Fruit fly (Drosophila melanogaster) whole organism, adult: Measurements from ENCODE around the gene Tmtc4.

Source experiments
- CG11617 ChIP-seq: fragments of 200-800 bp; sonication (Bioruptor generic); optimal IDR thresholded peaks from 2 replicates; lab custom pipeline; 2017; ENCODE audit warnings: mild to moderate bottlenecking, missing biosample characterization, missing genetic modification reagents, missing genetic modification characterization
- CG12768 ChIP-seq: fragments of 200-800 bp; sonication (Bioruptor generic); optimal IDR thresholded peaks from 2 replicates; lab custom pipeline; 2017; ENCODE audit warnings: missing biosample characterization, missing genetic modification characterization, mild to moderate bottlenecking, moderate library complexity, missing genetic modification reagents
- CG14711 ChIP-seq: fragments of 200-800 bp; sonication (Bioruptor generic); optimal IDR thresholded peaks from 2 replicates; lab custom pipeline; 2018; ENCODE audit warnings: missing biosample characterization, mild to moderate bottlenecking, missing genetic modification characterization, moderate library complexity
- CG1620 ChIP-seq: fragments of 200-800 bp; sonication (Bioruptor generic); optimal IDR thresholded peaks from 2 replicates; lab custom pipeline; 2016; ENCODE audit warnings: missing biosample characterization, missing genetic modification characterization
- CG33017 ChIP-seq: fragments of 200-800 bp; sonication (Bioruptor generic); optimal IDR thresholded peaks from 2 replicates; lab custom pipeline; 2018; ENCODE audit warnings: missing biosample characterization, mild to moderate bottlenecking, missing genetic modification characterization, moderate library complexity
- CG5204 ChIP-seq: fragments of 200-800 bp; sonication (Bioruptor generic); optimal IDR thresholded peaks from 2 replicates; lab custom pipeline; 2016; ENCODE audit warnings: missing biosample characterization, missing genetic modification characterization
- CG7045 ChIP-seq: fragments of 200-800 bp; sonication (Bioruptor generic); optimal IDR thresholded peaks from 2 replicates; lab custom pipeline; 2017; ENCODE audit warnings: missing biosample characterization, mild to moderate bottlenecking, missing genetic modification characterization
- CG7101 ChIP-seq: fragments of 200-800 bp; sonication (Bioruptor generic); optimal IDR thresholded peaks from 2 replicates; lab custom pipeline; 2018; ENCODE audit warnings: missing biosample characterization, mild to moderate bottlenecking, missing genetic modification characterization, moderate library complexity
- Clk ChIP-seq: fragments of 200-800 bp; sonication (Bioruptor generic); optimal IDR thresholded peaks from 2 replicates; lab custom pipeline; 2017; ENCODE audit warnings: missing biosample characterization, missing genetic modification characterization
- Crg-1 ChIP-seq: fragments of 200-800 bp; sonication (Bioruptor generic); optimal IDR thresholded peaks from 2 replicates; lab custom pipeline; 2016; ENCODE audit warnings: missing biosample characterization, missing genetic modification characterization
- Hr96 ChIP-seq: fragments of 200-800 bp; sonication (Bioruptor generic); optimal IDR thresholded peaks from 2 replicates; lab custom pipeline; 2016; ENCODE audit warnings: missing biosample characterization, missing genetic modification characterization
- Mnt ChIP-seq: fragments of 200-800 bp; sonication (Bioruptor generic); optimal IDR thresholded peaks from 2 replicates; lab custom pipeline; 2016; ENCODE audit warnings: missing biosample characterization, mild to moderate bottlenecking, missing genetic modification characterization
- bab1 ChIP-seq: fragments of 200-800 bp; sonication (Bioruptor generic); optimal IDR thresholded peaks from 3 replicates; lab custom pipeline; 2019; ENCODE audit warnings: missing biosample characterization, mild to moderate bottlenecking, missing genetic modification characterization, moderate library complexity
- cic ChIP-seq: fragments of 200-800 bp; sonication (Bioruptor generic); optimal IDR thresholded peaks from 2 replicates; lab custom pipeline; 2017; ENCODE audit warnings: missing biosample characterization, mild to moderate bottlenecking, missing genetic modification characterization, moderate library complexity
- cnc ChIP-seq, 2 experiments: fragments of >200 bp; optimal IDR thresholded peaks; 2 replicates each; lab custom pipeline; 2017
- kay ChIP-seq: fragments of 200-800 bp; sonication (Bioruptor generic); peaks from one replicate; lab custom pipeline; 2016; ENCODE audit warnings: missing biosample characterization, missing genetic modification characterization, borderline replicate concordance
- ovo ChIP-seq: fragments of 200-800 bp; sonication (Bioruptor generic); optimal IDR thresholded peaks from 2 replicates; lab custom pipeline; 2016; ENCODE audit warnings: missing biosample characterization, missing genetic modification characterization
- pad ChIP-seq: fragments of 200-800 bp; sonication (Bioruptor generic); optimal IDR thresholded peaks from 3 replicates; lab custom pipeline; 2017; ENCODE audit warnings: missing biosample characterization, missing genetic modification characterization, mild to moderate bottlenecking, moderate library complexity, missing genetic modification reagents
- tj ChIP-seq: fragments of 200-800 bp; sonication (Bioruptor generic); optimal IDR thresholded peaks from 3 replicates; lab custom pipeline; 2017; ENCODE audit warnings: missing biosample characterization, mild to moderate bottlenecking, missing genetic modification characterization, moderate library complexity
- toe ChIP-seq: fragments of 200-800 bp; sonication (Bioruptor generic); optimal IDR thresholded peaks from 2 replicates; lab custom pipeline; 2016; ENCODE audit warnings: missing biosample characterization, missing genetic modification characterization

The Tmtc4 gene

dm6 chr3R:15350993-15351426, at the start of gene Tmtc4, which contains the start of gene Trs33:
Tmtc4 (plus strand) TSS chr3R:15351225.
Trs33 (minus strand) TSS chr3R:15350995.
- TF ChIP-seq CG14711: peak; percentile 69
- peak; percentile 38 for TF ChIP-seq CG33017 (tag; lab: Kevin White, UChicago)
- TF ChIP-seq tj: peak; percentile 40
- TF ChIP-seq Clk: no peak
- peak; percentile 30 for TF ChIP-seq CG12768 (GFP tag; lab: Kevin White, UChicago)
- TF ChIP-seq CG7101 (tag; lab: Kevin White, UChicago): peak; percentile 72
- peak; percentile 28 for TF ChIP-seq Mnt
- TF ChIP-seq kay (GFP tag; lab: Kevin White, UChicago): no peak
- TF ChIP-seq CG7045 (GFP tag; lab: Kevin White, UChicago): no peak
- peak; percentile 45 for TF ChIP-seq pad (GFP tag; lab: Kevin White, UChicago)
- no peak for TF ChIP-seq Hr96 (GFP tag; lab: Kevin White, UChicago)
- TF ChIP-seq toe (GFP tag; lab: Kevin White, UChicago): no peak
- no peak for TF ChIP-seq cnc (optimal IDR thresholded peaks at IDR 0.05; lab: Kevin White, UChicago)
- TF ChIP-seq CG5204 (GFP tag; lab: Kevin White, UChicago): no peak
- TF ChIP-seq CG11617 (GFP tag; lab: Kevin White, UChicago): peak; percentile 72
- no peak for TF ChIP-seq ovo (GFP tag; lab: Kevin White, UChicago)
- TF ChIP-seq bab1 (GFP tag; lab: Kevin White, UChicago): peak; percentile 74
- peak; percentile 27 for TF ChIP-seq cic (GFP tag; lab: Kevin White, UChicago)
- TF ChIP-seq Crg-1 (GFP tag; lab: Kevin White, UChicago): peak; percentile 0
- peak; percentile 31 for TF ChIP-seq CG1620 (GFP tag; lab: Kevin White, UChicago)

- no peak for TF ChIP-seq Mnt
- no peak for TF ChIP-seq toe (GFP tag; lab: Kevin White, UChicago)
- no peak for TF ChIP-seq ovo (GFP tag; lab: Kevin White, UChicago)
Measured at dm6 chr3R:15305246-15305645, 45.8 kb upstream of the Tmtc4 start.

- no peak for TF ChIP-seq tj
- no peak for TF ChIP-seq ovo (GFP tag; lab: Kevin White, UChicago)
- no peak for TF ChIP-seq CG5204 (GFP tag; lab: Kevin White, UChicago)
- TF ChIP-seq kay (GFP tag; lab: Kevin White, UChicago): no peak
- no peak for TF ChIP-seq CG1620 (GFP tag; lab: Kevin White, UChicago)
- no peak for TF ChIP-seq toe (GFP tag; lab: Kevin White, UChicago)
- no peak for TF ChIP-seq CG14711
- no peak for TF ChIP-seq Hr96 (GFP tag; lab: Kevin White, UChicago)
- TF ChIP-seq pad (GFP tag; lab: Kevin White, UChicago): no peak
- TF ChIP-seq cic (GFP tag; lab: Kevin White, UChicago): no peak
- TF ChIP-seq Crg-1 (GFP tag; lab: Kevin White, UChicago): no peak
Measured at dm6 chr3R:15309924-15310323, 41.1 kb upstream of the Tmtc4 start, which contains the start of gene Tm2. Tm2 (plus strand) TSS chr3R:15310193.

dm6 chr3R:15310695-15311094, 40.3 kb upstream of the Tmtc4 start:
- TF ChIP-seq pad (GFP tag; lab: Kevin White, UChicago) (no peak), Clk (no peak), ovo (GFP tag; lab: Kevin White, UChicago) (no peak), kay (GFP tag; lab: Kevin White, UChicago) (no peak), CG1620 (GFP tag; lab: Kevin White, UChicago) (no peak), cnc (optimal IDR thresholded peaks at IDR 0.05; lab: Kevin White, UChicago) (no peak), cic (GFP tag; lab: Kevin White, UChicago) (no peak), CG14711 (no peak), toe (GFP tag; lab: Kevin White, UChicago) (no peak), Mnt (no peak), tj (no peak), CG12768 (GFP tag; lab: Kevin White, UChicago) (no peak), CG7045 (GFP tag; lab: Kevin White, UChicago) (no peak), Crg-1 (GFP tag; lab: Kevin White, UChicago) (no peak), CG7101 (tag; lab: Kevin White, UChicago) (no peak)

dm6 chr3R:15313836-15314235, 37.2 kb upstream of the Tmtc4 start:
- TF ChIP-seq CG33017 (tag; lab: Kevin White, UChicago) (no peak), Clk (no peak), pad (GFP tag; lab: Kevin White, UChicago) (no peak), CG7045 (GFP tag; lab: Kevin White, UChicago) (no peak), CG7101 (tag; lab: Kevin White, UChicago) (no peak), Mnt (no peak), cnc (optimal IDR thresholded peaks at IDR 0.05; lab: Kevin White, UChicago) (no peak), CG14711 (no peak), Crg-1 (GFP tag; lab: Kevin White, UChicago) (no peak)

- TF ChIP-seq CG7101 (tag; lab: Kevin White, UChicago) (no peak), CG7045 (GFP tag; lab: Kevin White, UChicago) (no peak), ovo (GFP tag; lab: Kevin White, UChicago) (no peak), Mnt (no peak), CG5204 (GFP tag; lab: Kevin White, UChicago) (no peak), cic (GFP tag; lab: Kevin White, UChicago) (no peak), tj (no peak), CG12768 (GFP tag; lab: Kevin White, UChicago) (no peak), CG14711 (no peak), CG33017 (tag; lab: Kevin White, UChicago) (no peak), cnc (optimal IDR thresholded peaks at IDR 0.05; lab: Kevin White, UChicago) (no peak)
Measured at dm6 chr3R:15316326-15316725, 34.7 kb upstream of the Tmtc4 start, which contains the start of gene CG14866. CG14866 (plus strand) TSS chr3R:15316471.
